Worm (Caenorhabditis elegans) whole organism, young adult: Measurements from ENCODE around the gene C37H5.14.

Experiments used
- B0336.3 ChIP-seq: fragments of 200-800 bp; sonication (Bioruptor generic); IDR thresholded peaks from 2 replicates; pipeline ENCODE4 v1.3.6; 2022; ENCODE audit warnings: missing genetic modification characterization, missing compliant biosample characterization
- C06A6.2 ChIP-seq: fragments of 200-800 bp; sonication (Bioruptor generic); conservative IDR thresholded peaks from 2 replicates; pipeline ENCODE4 v1.3.6; 2022; ENCODE audit warnings: missing genetic modification characterization, missing compliant biosample characterization
- F22D6.2 ChIP-seq: sonication (generic microtip); optimal IDR thresholded peaks from 2 replicates; lab custom pipeline; 2016; ENCODE audit warnings: mild to moderate bottlenecking, missing genetic modification characterization, missing compliant biosample characterization
- F37B4.10 ChIP-seq: fragments of 200-800 bp; sonication (Bioruptor generic); IDR thresholded peaks from 2 replicates; pipeline ENCODE4 v1.3.6; 2022; ENCODE audit warnings: missing genetic modification characterization, missing compliant biosample characterization
- F49E8.2 ChIP-seq: sonication (generic microtip); optimal IDR thresholded peaks from 3 replicates; lab custom pipeline; 2017; ENCODE audit warnings: missing genetic modification characterization, mild to moderate bottlenecking, missing compliant biosample characterization, antibody characterized with exemption, moderate library complexity; ENCODE audit not compliant: insufficient read depth
- T26A5.8 ChIP-seq: sonication (generic microtip); optimal IDR thresholded peaks from 2 replicates; lab custom pipeline; 2016; ENCODE audit warnings: missing genetic modification characterization, missing compliant biosample characterization
- Y95B8A.8 ChIP-seq: fragments of 200-800 bp; sonication (Bioruptor generic); IDR thresholded peaks from 2 replicates; pipeline ENCODE4 v1.3.6; 2022; ENCODE audit warnings: missing genetic modification reagents, missing genetic modification characterization, missing compliant biosample characterization
- ama-1 ChIP-seq, 3 experiments: fragments of 150-350 bp in 1 of 3; sonication (generic microtip) in 2 of 3; optimal IDR thresholded peaks; 2 replicates each; lab custom pipeline; 2014 to 2018; ENCODE audit warnings: missing biosample characterization in 2 of 3, missing genetic modification characterization in 2 of 3, missing genetic modification reagents in 2 of 3
- aptf-3 ChIP-seq: fragments of 200-800 bp; sonication (Bioruptor generic); IDR thresholded peaks from 2 replicates; pipeline ENCODE4 v1.3.6; 2022; ENCODE audit warnings: missing genetic modification characterization, missing compliant biosample characterization
- atf-7 ChIP-seq: sonication (generic microtip); optimal IDR thresholded peaks from 2 replicates; lab custom pipeline; 2017; ENCODE audit warnings: mild to moderate bottlenecking, missing genetic modification characterization, missing compliant biosample characterization
- attf-3 ChIP-seq: fragments of 200-800 bp; sonication (Bioruptor generic); conservative IDR thresholded peaks from 2 replicates; pipeline ENCODE4 v1.3.6; 2022; ENCODE audit warnings: missing genetic modification reagents, missing genetic modification characterization, missing compliant biosample characterization
- attf-6 ChIP-seq: fragments of 200-800 bp; sonication (Bioruptor generic); IDR thresholded peaks from 2 replicates; pipeline ENCODE4 v1.3.6; 2022; ENCODE audit warnings: missing genetic modification reagents, missing genetic modification characterization, missing compliant biosample characterization
- bed-2 ChIP-seq: fragments of 200-800 bp; sonication (Bioruptor generic); IDR thresholded peaks from 2 replicates; pipeline ENCODE4 v1.3.6; 2022; ENCODE audit warnings: missing genetic modification reagents, missing genetic modification characterization, missing compliant biosample characterization
- ccch-3 ChIP-seq: fragments of 200-800 bp; sonication (Bioruptor generic); optimal IDR thresholded peaks from 2 replicates; lab custom pipeline; 2018; ENCODE audit warnings: mild to moderate bottlenecking, missing genetic modification characterization, missing compliant biosample characterization
- ceh-100 ChIP-seq: fragments of 200-800 bp; sonication (Bioruptor generic); IDR thresholded peaks from 2 replicates; pipeline ENCODE4 v1.3.6; 2022; ENCODE audit warnings: missing genetic modification reagents, missing genetic modification characterization, missing compliant biosample characterization
- ets-4 ChIP-seq: fragments of 200-800 bp; sonication (Bioruptor generic); optimal IDR thresholded peaks from 2 replicates; lab custom pipeline; 2018; ENCODE audit warnings: mild to moderate bottlenecking, missing genetic modification characterization, missing compliant biosample characterization
- hlh-12 ChIP-seq: sonication (generic microtip); optimal IDR thresholded peaks from 2 replicates; lab custom pipeline; 2016; ENCODE audit warnings: missing genetic modification characterization, missing compliant biosample characterization
- lsl-1 ChIP-seq: fragments of 200-800 bp; sonication (Bioruptor generic); optimal IDR thresholded peaks from 2 replicates; lab custom pipeline; 2018; ENCODE audit warnings: mild to moderate bottlenecking, missing genetic modification characterization, moderate library complexity, missing compliant biosample characterization
- lsy-27 ChIP-seq: sonication (generic microtip); optimal IDR thresholded peaks from 2 replicates; lab custom pipeline; 2017; ENCODE audit warnings: missing genetic modification characterization, mild to moderate bottlenecking, missing compliant biosample characterization, antibody characterized with exemption, missing genotype, borderline replicate concordance; ENCODE audit not compliant: insufficient read depth
- madf-8 ChIP-seq: fragments of 200-800 bp; sonication (Bioruptor generic); conservative IDR thresholded peaks from 2 replicates; pipeline ENCODE4 v1.3.6; 2022; ENCODE audit warnings: missing genetic modification reagents, missing genetic modification characterization, missing compliant biosample characterization
- mel-28 ChIP-seq: sonication (generic microtip); optimal IDR thresholded peaks from 2 replicates; lab custom pipeline; 2016; ENCODE audit warnings: borderline replicate concordance, mild to moderate bottlenecking, missing genetic modification characterization, missing compliant biosample characterization
- mes-4 ChIP-seq: sonication (generic microtip); optimal IDR thresholded peaks from 2 replicates; lab custom pipeline; 2016; ENCODE audit warnings: missing genotype, missing genetic modification characterization, missing compliant biosample characterization
- nfya-2 ChIP-seq: fragments of 200-800 bp; sonication (Bioruptor generic); IDR thresholded peaks from 2 replicates; pipeline ENCODE4 v1.3.6; 2022; ENCODE audit warnings: missing genetic modification reagents, missing genetic modification characterization, missing compliant biosample characterization
- nhr-120 ChIP-seq: fragments of 200-800 bp; sonication (Bioruptor generic); IDR thresholded peaks from 2 replicates; pipeline ENCODE4 v1.3.6; 2022; ENCODE audit warnings: missing genetic modification characterization, missing compliant biosample characterization
- nhr-179 ChIP-seq: sonication (generic microtip); optimal IDR thresholded peaks from 2 replicates; lab custom pipeline; 2016; ENCODE audit warnings: mild to moderate bottlenecking, missing genetic modification characterization, missing compliant biosample characterization
- nhr-80 ChIP-seq: sonication (generic microtip); optimal IDR thresholded peaks from 2 replicates; lab custom pipeline; 2016; ENCODE audit warnings: missing genetic modification characterization, missing compliant biosample characterization
- nhr-90 ChIP-seq: sonication (generic microtip); optimal IDR thresholded peaks from 2 replicates; lab custom pipeline; 2016; ENCODE audit warnings: missing genotype, mild to moderate bottlenecking, missing genetic modification characterization, missing compliant biosample characterization
- rec-8 ChIP-seq, 2 experiments: sonication (generic microtip); optimal IDR thresholded peaks; 2 replicates each; lab custom pipeline; 2016; ENCODE audit warnings: mild to moderate bottlenecking in 2 of 2, missing genetic modification characterization in 2 of 2, missing genetic modification reagents in 2 of 2, missing genotype in 2 of 2, missing biosample characterization in 1 of 2, missing compliant biosample characterization in 1 of 2, moderate library complexity in 1 of 2
- somi-1 ChIP-seq: fragments of 200-800 bp; sonication (Bioruptor generic); optimal IDR thresholded peaks from 2 replicates; lab custom pipeline; 2018; ENCODE audit warnings: mild to moderate bottlenecking, missing genetic modification characterization, missing compliant biosample characterization
- tbp1 ChIP-seq: fragments of 200-800 bp; sonication (Bioruptor generic); optimal IDR thresholded peaks from 2 replicates; lab custom pipeline; 2018; ENCODE audit warnings: mild to moderate bottlenecking, missing genetic modification characterization, missing compliant biosample characterization
- tbx-9 ChIP-seq: sonication (generic microtip); optimal IDR thresholded peaks from 2 replicates; lab custom pipeline; 2016; ENCODE audit warnings: borderline replicate concordance, missing genetic modification characterization, inconsistent platforms, missing compliant biosample characterization
- xnd-1 ChIP-seq: sonication (generic microtip); optimal IDR thresholded peaks from 2 replicates; lab custom pipeline; 2016; ENCODE audit warnings: missing genotype, missing genetic modification reagents, missing genetic modification characterization, missing compliant biosample characterization
- zfh-2 ChIP-seq: fragments of 200-800 bp; sonication (Bioruptor generic); conservative IDR thresholded peaks from 2 replicates; pipeline ENCODE4 v1.3.6; 2022; ENCODE audit warnings: missing genetic modification reagents, missing genetic modification characterization, missing compliant biosample characterization
- ztf-18 ChIP-seq: sonication (generic microtip); optimal IDR thresholded peaks from 2 replicates; lab custom pipeline; 2016; ENCODE audit warnings: missing genotype, mild to moderate bottlenecking, missing genetic modification characterization, missing compliant biosample characterization
- ztf-25 ChIP-seq: fragments of 200-800 bp; sonication (Bioruptor generic); IDR thresholded peaks from 2 replicates; pipeline ENCODE4 v1.3.6; 2022; ENCODE audit warnings: missing genetic modification reagents, missing genetic modification characterization, missing compliant biosample characterization
- ztf-3 ChIP-seq: fragments of 200-800 bp; sonication (Bioruptor generic); optimal IDR thresholded peaks from 2 replicates; lab custom pipeline; 2018; ENCODE audit warnings: mild to moderate bottlenecking, missing genetic modification characterization, missing compliant biosample characterization
- ztf-6 ChIP-seq: fragments of 200-800 bp; sonication (Bioruptor generic); IDR thresholded peaks from 2 replicates; pipeline ENCODE4 v1.3.6; 2022; ENCODE audit warnings: missing genetic modification reagents, missing genetic modification characterization, missing compliant biosample characterization

C37H5.14 gene

ce11 chrV:4834277-4834676, at the start of gene C37H5.14:
C37H5.14 (minus strand) TSS chrV:4834377.
- TF ChIP-seq tbp1 (GFP tag; lab: Kevin White, UChicago) = no peak
- TF ChIP-seq nhr-90 (tag; lab: Kevin White, UChicago) = no peak
- TF ChIP-seq somi-1 = no peak
- peak; percentile 54; the same call in 1 of the 2 replicates for TF ChIP-seq zfh-2 (GFP tag; lab: Robert Waterston, UW)
- no peak for TF ChIP-seq nhr-80 (tag; lab: Kevin White, UChicago)
- no peak for TF ChIP-seq aptf-3 (GFP tag; lab: Robert Waterston, UW)

ce11 chrV:4881377-4881776, 47.2 kb upstream of the C37H5.14 start, which contains the start of gene str-32:
str-32 (minus strand) TSS chrV:4881477.
- TF ChIP-seq nhr-179 (tag; lab: Kevin White, UChicago) (no peak), ztf-6 (GFP tag; lab: Robert Waterston, UW) (no peak), xnd-1 (no peak), ztf-18 (tag; lab: Kevin White, UChicago) (no peak), T26A5.8 (no peak), hlh-12 (tag; lab: Kevin White, UChicago) (no peak), attf-3 (no peak), rec-8 (tag; optimal IDR thresholded peaks at IDR 0.05; lab: Kevin White, UChicago) (no peak), lsy-27 (tag; lab: Kevin White, UChicago) (no peak), F22D6.2 (tag; lab: Kevin White, UChicago) (no peak), B0336.3 (no peak), ztf-3 (GFP tag; lab: Kevin White, UChicago) (no peak), Y95B8A.8 (GFP tag; lab: Robert Waterston, UW) (no peak), ccch-3 (GFP tag; lab: Kevin White, UChicago) (no peak), ceh-100 (GFP tag; lab: Robert Waterston, UW) (no peak), nfya-2 (GFP tag; lab: Robert Waterston, UW) (no peak), F49E8.2 (tag; lab: Kevin White, UChicago) (no peak), ztf-25 (GFP tag; lab: Robert Waterston, UW) (no peak), aptf-3 (GFP tag; lab: Robert Waterston, UW) (no peak)

- TF ChIP-seq atf-7 = no peak
- no peak for TF ChIP-seq mel-28 (tag; lab: Kevin White, UChicago)
- TF ChIP-seq lsl-1 = no peak
Observed at ce11 chrV:4879251-4879650, 45.1 kb upstream of the C37H5.14 start, which contains the start of gene T19H12.15. T19H12.15 (minus strand) TSS chrV:4879351.

- TF ChIP-seq nhr-179 (tag; lab: Kevin White, UChicago) (no peak), ets-4 (GFP tag; lab: Kevin White, UChicago) (no peak), bed-2 (no peak), lsy-27 (tag; lab: Kevin White, UChicago) (no peak), nhr-120 (no peak), madf-8 (GFP tag; lab: Robert Waterston, UW) (no peak), C06A6.2 (GFP tag; lab: Robert Waterston, UW) (no peak), ama-1 (optimal IDR thresholded peaks at IDR 0.05; lab: Kevin White, UChicago) (no peak), ama-1 (GFP tag; optimal IDR thresholded peaks at IDR 0.05; lab: Kevin White, UChicago) (no peak), tbx-9 (tag; lab: Kevin White, UChicago) (no peak), attf-3 (no peak), attf-6 (GFP tag; lab: Robert Waterston, UW) (no peak), atf-7 (no peak), F37B4.10 (GFP tag; lab: Robert Waterston, UW) (no peak), mes-4 (no peak)
Observed at ce11 chrV:4877587-4877986, 43.4 kb upstream of the C37H5.14 start, which contains the start of gene T19H12.6. T19H12.6 (minus strand) TSS chrV:4877687.
